In the genomic region with DNA sequence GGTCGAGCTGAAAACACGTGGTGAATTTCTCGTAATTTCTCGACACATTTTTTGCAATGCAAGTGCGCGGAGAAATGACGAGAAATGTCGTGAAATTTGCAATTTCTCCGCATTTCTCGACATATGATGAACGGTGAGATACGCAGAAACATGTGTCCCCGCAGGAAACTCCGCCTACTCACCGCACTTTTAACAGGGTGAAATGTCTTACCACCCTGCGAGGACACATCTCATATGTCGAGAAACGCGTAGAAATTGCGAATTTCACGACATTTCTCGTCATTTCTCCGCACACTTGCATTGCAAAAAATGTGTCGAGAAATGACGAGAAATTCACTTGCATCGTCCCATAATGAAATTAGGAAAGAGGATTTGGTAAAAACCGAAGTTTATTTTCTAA, we compare ENCODE assay signal across 7 worm cellular contexts.
TF ChIP-seq lines count a peak whose summit lies in the region.
"Not testable (repeated sequence)": the region's sequence is repeated elsewhere in the genome, so short reads cannot be mapped to it uniquely, and the experiment has no call there.

No protein-coding gene starts in this region.

TF ChIP-seq in whole organism, L1 larva, 84 proteins besides CTCF, POLR2A, EP300 and RAD21:
- TF ChIP-seq grh-1 (GFP tag; IDR thresholded peaks at IDR 0.05; lab: Robert Waterston, UW) (0 out of 2 replicates have a peak, but pooled peaks have one; percentile 15), nhr-19 (GFP tag; conservative IDR thresholded peaks at IDR 0.05; lab: Robert Waterston, UW) (peak; percentile 29), C04F5.9 (tag; optimal IDR thresholded peaks at IDR 0.05; lab: Kevin White, UChicago) (peak; percentile 48), swsn-7 (tag; optimal IDR thresholded peaks at IDR 0.05; lab: Kevin White, UChicago) (peak; percentile 58), nhr-71 (tag; optimal IDR thresholded peaks at IDR 0.05; lab: Kevin White, UChicago) (peak; percentile 35), nhr-47 (tag; optimal IDR thresholded peaks at IDR 0.05; lab: Kevin White, UChicago) (peak; percentile 11), lin-14 (GFP tag; optimal IDR thresholded peaks at IDR 0.05; lab: Kevin White, UChicago) (peak; percentile 39), nhr-85 (tag; lab: Kevin White, UChicago) (peak; percentile 37), snu-23 (GFP tag; optimal IDR thresholded peaks at IDR 0.05; lab: Kevin White, UChicago) (peak; percentile 19)

TF ChIP-seq in whole organism, L4 larva, 104 proteins besides CTCF, POLR2A, EP300 and RAD21 (continues in another document):
- 0 out of 2 replicates have a peak, but pooled peaks have one; percentile 11 for TF ChIP-seq D1046.2 (GFP tag; IDR thresholded peaks at IDR 0.05; lab: Robert Waterston, UW)
- peak; percentile 16 for TF ChIP-seq mes-2 (tag; optimal IDR thresholded peaks at IDR 0.05; lab: Kevin White, UChicago; ENCODE audit: poor library complexity, severe bottlenecking)
- TF ChIP-seq dmd-6 (GFP tag; IDR thresholded peaks at IDR 0.05; lab: Robert Waterston, UW): peak; percentile 9; the same call in 1 of the 2 replicates
- 0 out of 2 replicates have a peak, but pooled peaks have one; percentile 18 for TF ChIP-seq hmg-1.1 (GFP tag; IDR thresholded peaks at IDR 0.05; lab: Robert Waterston, UW)
- 0 out of 2 replicates have a peak, but pooled peaks have one; percentile 47 for TF ChIP-seq dmd-9 (GFP tag; IDR thresholded peaks at IDR 0.05; lab: Robert Waterston, UW)
- peak; percentile 39 for TF ChIP-seq hlh-11 (tag; optimal IDR thresholded peaks at IDR 0.05; lab: Kevin White, UChicago)
- TF ChIP-seq T26A8.4 (GFP tag; IDR thresholded peaks at IDR 0.05; lab: Robert Waterston, UW): 0 out of 2 replicates have a peak, but pooled peaks have one; percentile 28
- peak; percentile 13 for TF ChIP-seq rbr-2 (tag; optimal IDR thresholded peaks at IDR 0.05; lab: Kevin White, UChicago)
- peak; percentile 28 for TF ChIP-seq nhr-102 (tag; optimal IDR thresholded peaks at IDR 0.05; lab: Kevin White, UChicago)
- TF ChIP-seq php-3 (GFP tag; IDR thresholded peaks at IDR 0.05; lab: Robert Waterston, UW): peak; percentile 34; the same call in 1 of the 2 replicates

TF ChIP-seq in whole organism, early embryonic, 17 proteins besides CTCF, POLR2A, EP300 and RAD21:
- peak; percentile 19; the same call in 1 of the 2 replicates for TF ChIP-seq tbx-11 (GFP tag; IDR thresholded peaks at IDR 0.05; lab: Robert Waterston, UW)
- TF ChIP-seq sea-1 (GFP tag; conservative IDR thresholded peaks at IDR 0.05; lab: Robert Waterston, UW): 0 out of 2 replicates have a peak, but pooled peaks have one; percentile 34
- TF ChIP-seq flt-1 (GFP tag; IDR thresholded peaks at IDR 0.05; lab: Robert Waterston, UW): peak; percentile 65; the same call in 1 of the 2 replicates
- TF ChIP-seq pes-1 (GFP tag; IDR thresholded peaks at IDR 0.05; lab: Robert Waterston, UW): peak; percentile 66

TF ChIP-seq in whole organism, late embryonic, 69 proteins besides CTCF, POLR2A, EP300 and RAD21:
- TF ChIP-seq ref-2 (tag; optimal IDR thresholded peaks at IDR 0.05; lab: Kevin White, UChicago): peak; percentile 45
- peak; percentile 8 for TF ChIP-seq ceh-31 (tag; optimal IDR thresholded peaks at IDR 0.05; lab: Kevin White, UChicago)
- TF ChIP-seq tbx-2 (tag; optimal IDR thresholded peaks at IDR 0.05; lab: Kevin White, UChicago): peak; percentile 11
TF ChIP-seq in whole organism, late embryonic: peak in this region for 3; not testable (repeated sequence) for 66.

TF ChIP-seq in whole organism, midembryonic, 9 proteins besides CTCF, POLR2A, EP300 and RAD21:
- TF ChIP-seq flt-1 (GFP tag; IDR thresholded peaks at IDR 0.05; lab: Robert Waterston, UW) (peak; percentile 82; the same call in 1 of the 2 replicates), cog-1 (tag; optimal IDR thresholded peaks at IDR 0.05; lab: Kevin White, UChicago) (peak; percentile 19)

TF ChIP-seq in whole organism, mixed stage, embryonic, 35 proteins besides CTCF, POLR2A, EP300 and RAD21:
- TF ChIP-seq lin-13 (tag; optimal IDR thresholded peaks at IDR 0.05; lab: Kevin White, UChicago): peak; percentile 56
- peak; percentile 73 for TF ChIP-seq cnd-1 (tag; optimal IDR thresholded peaks at IDR 0.05; lab: Kevin White, UChicago)
- TF ChIP-seq ceh-39 (tag; optimal IDR thresholded peaks at IDR 0.05; lab: Kevin White, UChicago): peak; percentile 0
TF ChIP-seq in whole organism, mixed stage, embryonic: peak in this region for 3; not testable (repeated sequence) for 32.

TF ChIP-seq in whole organism, young adult, 124 proteins besides CTCF, POLR2A, EP300 and RAD21:
- peak; percentile 39 for TF ChIP-seq tbp1 (GFP tag; optimal IDR thresholded peaks at IDR 0.05; lab: Kevin White, UChicago)
- peak; percentile 99 for TF ChIP-seq F39B2.1 (GFP tag; IDR thresholded peaks at IDR 0.05; lab: Robert Waterston, UW)
- peak; percentile 69 for TF ChIP-seq madf-6 (GFP tag; IDR thresholded peaks at IDR 0.05; lab: Robert Waterston, UW)
- peak; percentile 69 for TF ChIP-seq F33H1.4 (GFP tag; IDR thresholded peaks at IDR 0.05; lab: Robert Waterston, UW)
- peak; percentile 21 for TF ChIP-seq lin-54 (GFP tag; optimal IDR thresholded peaks at IDR 0.05; lab: Kevin White, UChicago)
- peak; percentile 55; the same call in 1 of the 2 replicates for TF ChIP-seq aptf-2 (GFP tag; conservative IDR thresholded peaks at IDR 0.05; lab: Robert Waterston, UW)
- not testable (repeated sequence) for TF ChIP-seq snpc-4 (GFP tag; optimal IDR thresholded peaks at IDR 0.05; lab: Kevin White, UChicago); cebp-1 (GFP tag; IDR thresholded peaks at IDR 0.05; lab: Robert Waterston, UW)
- TF ChIP-seq snpc-4 (tag; optimal IDR thresholded peaks at IDR 0.05; lab: Kevin White, UChicago): peak in 1 of 4 experiments; percentile 39
- peak; percentile 79 for TF ChIP-seq ekl-4 (GFP tag; IDR thresholded peaks at IDR 0.05; lab: Robert Waterston, UW)
- peak; percentile 81 for TF ChIP-seq dox-1 (GFP tag; IDR thresholded peaks at IDR 0.05; lab: Robert Waterston, UW)
- TF ChIP-seq pbrm-1 (GFP tag; IDR thresholded peaks at IDR 0.05; lab: Robert Waterston, UW): peak; percentile 90
- TF ChIP-seq lsl-1 (GFP tag; optimal IDR thresholded peaks at IDR 0.05; lab: Kevin White, UChicago): peak; percentile 12
- TF ChIP-seq mcd-1 (GFP tag; IDR thresholded peaks at IDR 0.05; lab: Robert Waterston, UW): peak; percentile 56
- 0 out of 2 replicates have a peak, but pooled peaks have one; percentile 45 for TF ChIP-seq Y53G8AR.9 (GFP tag; conservative IDR thresholded peaks at IDR 0.05; lab: Robert Waterston, UW)
- TF ChIP-seq rcor-1 (GFP tag; IDR thresholded peaks at IDR 0.05; lab: Robert Waterston, UW): peak; percentile 42; the same call in 1 of the 2 replicates
- 0 out of 2 replicates have a peak, but pooled peaks have one; percentile 11 for TF ChIP-seq nfyb-1 (GFP tag; IDR thresholded peaks at IDR 0.05; lab: Robert Waterston, UW)
- peak; percentile 39; the same call in 1 of the 2 replicates for TF ChIP-seq D2030.7 (GFP tag; IDR thresholded peaks at IDR 0.05; lab: Robert Waterston, UW)
- 0 out of 2 replicates have a peak, but pooled peaks have one; percentile 42 for TF ChIP-seq hmg-1.2 (GFP tag; IDR thresholded peaks at IDR 0.05; lab: Robert Waterston, UW)
- TF ChIP-seq cebp-1 (tag; optimal IDR thresholded peaks at IDR 0.05; lab: Kevin White, UChicago): peak; percentile 3
